Fruit fly (Drosophila melanogaster) whole organism, pupa: Measurements from ENCODE around the gene CG33947.

Source experiments
- CG10348 ChIP-seq: fragments of 200-800 bp; sonication (Bioruptor generic); IDR thresholded peaks from 2 replicates; pipeline ENCODE4 v1.3.6; 2022; ENCODE audit warnings: missing biosample characterization, missing genetic modification characterization
- CG17806 ChIP-seq: fragments of 200-800 bp; sonication (Bioruptor generic); optimal IDR thresholded peaks from 2 replicates; lab custom pipeline; 2018; ENCODE audit warnings: missing biosample characterization, mild to moderate bottlenecking, missing genetic modification characterization, moderate library complexity
- CG8301 ChIP-seq: fragments of 200-800 bp; sonication (Bioruptor generic); optimal IDR thresholded peaks from 2 replicates; lab custom pipeline; 2018; ENCODE audit warnings: missing biosample characterization, mild to moderate bottlenecking, missing genetic modification characterization
- CG9948 ChIP-seq: fragments of 200-800 bp; sonication (Bioruptor generic); optimal IDR thresholded peaks from 2 replicates; lab custom pipeline; 2018; ENCODE audit warnings: missing biosample characterization, mild to moderate bottlenecking, missing genetic modification characterization, moderate library complexity
- Snoo ChIP-seq: fragments of 200-800 bp; sonication (Bioruptor generic); optimal IDR thresholded peaks from 3 replicates; lab custom pipeline; 2017; ENCODE audit warnings: missing biosample characterization, mild to moderate bottlenecking, missing genetic modification characterization, inconsistent platforms
- gl ChIP-seq: fragments of 200-800 bp; sonication (Bioruptor generic); optimal IDR thresholded peaks from 2 replicates; lab custom pipeline; 2018; ENCODE audit warnings: missing biosample characterization, mild to moderate bottlenecking, missing genetic modification characterization
- rn ChIP-seq: fragments of 200-800 bp; sonication (Bioruptor generic); IDR thresholded peaks from 2 replicates; pipeline ENCODE4 v1.3.6; 2022; ENCODE audit warnings: missing biosample characterization, missing genetic modification characterization

dm6 chr3L:11065850-11066249, 30.4 kb upstream of the CG33947 start:
- TF ChIP-seq Snoo (tag; lab: Kevin White, UChicago), result no peak
- no peak for TF ChIP-seq rn (GFP tag; lab: Robert Waterston, UW)
- TF ChIP-seq CG8301, result no peak
- TF ChIP-seq CG9948 (tag; lab: Kevin White, UChicago), result no peak
- TF ChIP-seq gl, result no peak
- TF ChIP-seq CG10348 (GFP tag; lab: Robert Waterston, UW), result no peak
- no peak for TF ChIP-seq CG17806 (tag; lab: Kevin White, UChicago)
